Worm (Caenorhabditis elegans): ENCODE data around the gene fbxa-48.

DNA sequence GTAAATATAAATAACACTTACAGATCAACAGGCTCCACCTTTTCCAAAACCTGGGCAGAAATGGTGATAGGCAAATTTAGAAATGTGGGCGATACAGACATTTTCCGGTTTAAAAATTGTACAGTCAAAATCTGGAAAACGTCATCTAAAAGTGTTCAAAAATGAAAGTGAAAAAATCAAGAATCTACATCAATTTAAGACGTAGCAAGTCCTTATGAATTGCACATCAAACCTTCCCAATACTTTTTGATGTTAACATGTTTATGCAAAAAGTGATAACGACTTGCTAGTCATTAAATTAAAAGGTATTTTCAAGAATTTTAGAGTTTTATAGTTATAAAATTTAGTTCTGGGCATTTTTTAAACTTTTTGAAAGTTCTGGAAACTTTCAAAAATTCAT lies 20.6 kb downstream of the fbxa-48 start, which contains the start of gene fbxa-7:
- TF ChIP-seq hlh-12 (tag; optimal IDR thresholded peaks at IDR 0.05) (no peak), bed-1 (GFP tag; IDR thresholded peaks at IDR 0.05) (no peak)
